Worm (Caenorhabditis elegans) whole organism, midembryonic: Measurements from ENCODE around the gene K11D12.13.

Source experiments
- klf-2 ChIP-seq: fragments of 200-800 bp; sonication (Bioruptor generic); conservative IDR thresholded peaks from 2 replicates; pipeline ENCODE4 v1.3.6; 2022; ENCODE audit warnings: missing genetic modification reagents, missing genetic modification characterization, missing compliant biosample characterization
- ztf-23 ChIP-seq: fragments of 200-800 bp; sonication (Bioruptor generic); IDR thresholded peaks from 2 replicates; pipeline ENCODE4 v1.3.6; 2022; ENCODE audit warnings: missing genetic modification reagents, missing genetic modification characterization, missing compliant biosample characterization
- ztf-29 ChIP-seq: fragments of 200-800 bp; sonication (Bioruptor generic); IDR thresholded peaks from 2 replicates; pipeline ENCODE4 v1.3.6; 2022; ENCODE audit warnings: missing genetic modification reagents, missing genetic modification characterization, missing compliant biosample characterization

- TF ChIP-seq ztf-23 (no peak), klf-2 (GFP tag; lab: Robert Waterston, UW) (no peak), ztf-29 (GFP tag; lab: Robert Waterston, UW) (no peak)
Measured at ce11 chrV:5033099-5033498, at the start of gene K11D12.13.
